Worm (Caenorhabditis elegans): Measurements from ENCODE around the gene meg-1.

ce11 chrX:13884157-13884556, 45.3 kb downstream of the meg-1 start:
- no peak for TF ChIP-seq B0310.2 (tag; optimal IDR thresholded peaks at IDR 0.05)
- TF ChIP-seq flt-1 (GFP tag; IDR thresholded peaks at IDR 0.05) = no peak
- no peak for TF ChIP-seq ama-1 (optimal IDR thresholded peaks at IDR 0.05)
- TF ChIP-seq hnd-1 (tag; optimal IDR thresholded peaks at IDR 0.05) = no peak
- TF ChIP-seq sea-1 (GFP tag; conservative IDR thresholded peaks at IDR 0.05) = no peak
- no peak for TF ChIP-seq pes-1 (GFP tag; IDR thresholded peaks at IDR 0.05)
- TF ChIP-seq scrt-1 (GFP tag; IDR thresholded peaks at IDR 0.05) = no peak
- TF ChIP-seq aly-1 (tag; optimal IDR thresholded peaks at IDR 0.05) = no peak
- TF ChIP-seq tbx-11 (GFP tag; IDR thresholded peaks at IDR 0.05) = no peak
- no peak for TF ChIP-seq ets-7 (tag; optimal IDR thresholded peaks at IDR 0.05)

Data from whole organism, early embryonic.